Fruit fly (Drosophila melanogaster) whole organism, embryonic: Measurements from ENCODE around the gene Tbcc.

ENCODE experiments used
- Antp ChIP-seq: fragments of 200-800 bp; sonication (Bioruptor generic); optimal IDR thresholded peaks from 3 replicates; lab custom pipeline; 2016; ENCODE audit warnings: missing biosample characterization, missing genetic modification characterization
- BEAF-32 ChIP-seq: fragments of 200-800 bp; sonication (Bioruptor generic); optimal IDR thresholded peaks from 3 replicates; lab custom pipeline; 2017; ENCODE audit warnings: missing biosample characterization, missing genetic modification characterization, mild to moderate bottlenecking, moderate library complexity, missing genetic modification reagents
- CG10209 ChIP-seq: fragments of 200-800 bp; sonication (Bioruptor generic); optimal IDR thresholded peaks from 3 replicates; lab custom pipeline; 2017; ENCODE audit warnings: missing biosample characterization, mild to moderate bottlenecking, missing genetic modification characterization, missing genetic modification reagents
- CG12391 ChIP-seq: fragments of 200-800 bp; sonication (Bioruptor generic); optimal IDR thresholded peaks from 3 replicates; lab custom pipeline; 2018; ENCODE audit warnings: missing biosample characterization, mild to moderate bottlenecking, missing genetic modification characterization, moderate library complexity
- CG12942 ChIP-seq: fragments of 200-800 bp; sonication (Bioruptor generic); optimal IDR thresholded peaks from 3 replicates; lab custom pipeline; 2016; ENCODE audit warnings: missing biosample characterization, missing genetic modification characterization
- CG14860 ChIP-seq: fragments of 200-800 bp; sonication (Bioruptor generic); IDR thresholded peaks from 3 replicates; pipeline ENCODE4 v1.3.6; 2022; ENCODE audit warnings: missing biosample characterization, missing genetic modification characterization; ENCODE audit not compliant: partially characterized antibody
- CG14965 ChIP-seq: fragments of 200-800 bp; sonication (Bioruptor generic); optimal IDR thresholded peaks from 2 replicates; lab custom pipeline; 2016; ENCODE audit warnings: missing biosample characterization, missing genetic modification characterization, borderline replicate concordance
- CG15696 ChIP-seq: fragments of 200-800 bp; sonication (Bioruptor generic); optimal IDR thresholded peaks from 2 replicates; lab custom pipeline; 2019; ENCODE audit warnings: missing biosample characterization, mild to moderate bottlenecking, missing genetic modification characterization, moderate library complexity
- CG1603 ChIP-seq: fragments of 200-800 bp; sonication (Bioruptor generic); optimal IDR thresholded peaks from 2 replicates; lab custom pipeline; 2019; ENCODE audit warnings: missing biosample characterization, mild to moderate bottlenecking, missing genetic modification characterization, moderate library complexity
- CG2116 ChIP-seq: fragments of 200-800 bp; sonication (Bioruptor generic); optimal IDR thresholded peaks from 3 replicates; lab custom pipeline; 2018; ENCODE audit warnings: missing biosample characterization, mild to moderate bottlenecking, missing genetic modification characterization
- CG2120 ChIP-seq: fragments of 200-800 bp; sonication (Bioruptor generic); optimal IDR thresholded peaks from 3 replicates; lab custom pipeline; 2016; ENCODE audit warnings: missing biosample characterization, missing genetic modification characterization
- CG2875 ChIP-seq: fragments of 200-800 bp; sonication (Bioruptor generic); optimal IDR thresholded peaks from 2 replicates; lab custom pipeline; 2017; ENCODE audit warnings: missing biosample characterization, mild to moderate bottlenecking, missing genetic modification characterization, missing genetic modification reagents
- CG3281 ChIP-seq: fragments of 200-800 bp; sonication (Bioruptor generic); optimal IDR thresholded peaks from 3 replicates; lab custom pipeline; 2017; ENCODE audit warnings: missing biosample characterization, mild to moderate bottlenecking, missing genetic modification characterization
- CG33213 ChIP-seq: fragments of 200-800 bp; sonication (Bioruptor generic); optimal IDR thresholded peaks from 3 replicates; lab custom pipeline; 2016; ENCODE audit warnings: missing biosample characterization, missing genetic modification characterization
- CG3726 ChIP-seq: fragments of 200-800 bp; sonication (Bioruptor generic); IDR thresholded peaks from 3 replicates; pipeline ENCODE4, ENCODE4 v1.3.6; 2022; ENCODE audit warnings: missing biosample characterization, missing genetic modification characterization
- CG4707 ChIP-seq: fragments of 200-800 bp; sonication (Bioruptor generic); optimal IDR thresholded peaks from 2 replicates; lab custom pipeline; 2018; ENCODE audit warnings: missing biosample characterization, mild to moderate bottlenecking, missing genetic modification characterization, moderate library complexity
- CG4854 ChIP-seq: fragments of 200-800 bp; sonication (Bioruptor generic); optimal IDR thresholded peaks from 2 replicates; lab custom pipeline; 2016; ENCODE audit warnings: missing biosample characterization, missing genetic modification characterization, inconsistent platforms
- CG6254 ChIP-seq: fragments of 200-800 bp; sonication (Bioruptor generic); optimal IDR thresholded peaks from 3 replicates; lab custom pipeline; 2017; ENCODE audit warnings: mild to moderate bottlenecking, missing biosample characterization, missing genetic modification reagents, missing genetic modification characterization
- CG6813 ChIP-seq: fragments of 200-800 bp; sonication (Bioruptor generic); optimal IDR thresholded peaks from 2 replicates; lab custom pipeline; 2017; ENCODE audit warnings: missing biosample characterization, missing genetic modification characterization, mild to moderate bottlenecking, moderate library complexity, missing genetic modification reagents
- CG7963 ChIP-seq: fragments of 200-800 bp; sonication (Bioruptor generic); IDR thresholded peaks from 3 replicates; pipeline ENCODE4 v1.3.6; 2022; ENCODE audit warnings: missing biosample characterization, missing genetic modification characterization; ENCODE audit not compliant: partially characterized antibody
- CG8290 ChIP-seq, 3 experiments: fragments of 200-800 bp; sonication (Bioruptor generic); optimal IDR thresholded peaks; 2 replicates each; lab custom pipeline; 2016 to 2019; ENCODE audit warnings: missing biosample characterization in 3 of 3, missing genetic modification characterization in 3 of 3, mild to moderate bottlenecking in 2 of 3, moderate library complexity in 1 of 3
- CG8765 ChIP-seq: fragments of 200-800 bp; sonication (Bioruptor generic); IDR thresholded peaks from 2 replicates; pipeline ENCODE4 v1.3.6; 2022; ENCODE audit warnings: missing biosample characterization, missing genetic modification characterization
- CG9932 ChIP-seq: fragments of 200-800 bp; sonication (Bioruptor generic); IDR thresholded peaks from 2 replicates; pipeline ENCODE4 v1.3.6; 2022; ENCODE audit warnings: missing biosample characterization, missing genetic modification characterization
- Dbx ChIP-seq: fragments of 200-800 bp; sonication (Bioruptor generic); IDR thresholded peaks from 3 replicates; pipeline ENCODE4 v1.3.6; 2022; ENCODE audit warnings: missing biosample characterization, missing genetic modification characterization
- Deaf1 ChIP-seq: fragments of 200-800 bp; optimal IDR thresholded peaks from 3 replicates; lab custom pipeline; 2019; ENCODE audit warnings: missing biosample characterization, mild to moderate bottlenecking, missing genetic modification characterization, moderate library complexity
- E2f2 ChIP-seq: fragments of 200-800 bp; sonication (Bioruptor generic); IDR thresholded peaks from 2 replicates; pipeline ENCODE4 v1.3.6; 2022; ENCODE audit warnings: missing biosample characterization, missing genetic modification characterization
- Kr ChIP-seq: fragments of 200-800 bp; sonication (Bioruptor generic); optimal IDR thresholded peaks from 2 replicates; lab custom pipeline; 2017; ENCODE audit warnings: missing biosample characterization, mild to moderate bottlenecking, missing genetic modification characterization
- Lim3 ChIP-seq: fragments of 200-800 bp; sonication (Bioruptor generic); IDR thresholded peaks from 2 replicates; pipeline ENCODE4 v1.3.6; 2022; ENCODE audit warnings: missing biosample characterization, missing genetic modification characterization
- Med ChIP-seq: fragments of 200-800 bp; sonication (Bioruptor generic); peaks from one replicate; lab custom pipeline; 2016; ENCODE audit warnings: missing biosample characterization, missing genetic modification characterization, mild to moderate bottlenecking, inconsistent platforms, moderate library complexity
- NFAT ChIP-seq: fragments of 200-800 bp; sonication (Bioruptor generic); IDR thresholded peaks from 2 replicates; pipeline ENCODE4 v1.3.6; 2022; ENCODE audit warnings: missing biosample characterization, missing genetic modification characterization
- Oaz ChIP-seq: fragments of 200-800 bp; sonication (Bioruptor generic); IDR thresholded peaks from 2 replicates; pipeline ENCODE4 v1.3.6; 2022; ENCODE audit warnings: missing biosample characterization, missing genetic modification characterization
- PHDP ChIP-seq: fragments of 200-800 bp; sonication (Bioruptor generic); optimal IDR thresholded peaks from 3 replicates; lab custom pipeline; 2018; ENCODE audit warnings: missing biosample characterization, mild to moderate bottlenecking, missing genetic modification characterization, moderate library complexity
- Scr ChIP-seq: fragments of 200-800 bp; sonication (Bioruptor generic); IDR thresholded peaks from 2 replicates; pipeline ENCODE4 v1.3.6; 2022; ENCODE audit warnings: missing biosample characterization, missing genetic modification characterization; ENCODE audit not compliant: partially characterized antibody
- cad ChIP-seq: fragments of >200 bp; optimal IDR thresholded peaks from 2 replicates; lab custom pipeline; 2017; ENCODE audit warnings: missing biosample characterization, missing genetic modification characterization
- cg ChIP-seq: fragments of 200-800 bp; sonication (Bioruptor generic); optimal IDR thresholded peaks from 3 replicates; lab custom pipeline; 2019; ENCODE audit warnings: missing biosample characterization, mild to moderate bottlenecking, missing genetic modification characterization, moderate library complexity
- chn ChIP-seq: fragments of 200-800 bp; sonication (Bioruptor generic); optimal IDR thresholded peaks from 2 replicates; lab custom pipeline; 2016; ENCODE audit warnings: missing biosample characterization, missing genetic modification characterization
- dan ChIP-seq: fragments of 200-800 bp; sonication (Bioruptor generic); IDR thresholded peaks from 2 replicates; pipeline ENCODE4 v1.3.6; 2022; ENCODE audit warnings: missing biosample characterization, missing genetic modification characterization
- dysf ChIP-seq: fragments of 200-800 bp; sonication (Bioruptor generic); IDR thresholded peaks from 3 replicates; pipeline ENCODE4 v1.3.6; 2022; ENCODE audit warnings: missing biosample characterization, missing genetic modification characterization
- exex ChIP-seq: fragments of 200-800 bp; sonication (Bioruptor generic); optimal IDR thresholded peaks from 4 replicates; lab custom pipeline; 2018; ENCODE audit warnings: missing biosample characterization, mild to moderate bottlenecking, missing genetic modification characterization, moderate library complexity
- gsb ChIP-seq: fragments of 200-800 bp; sonication (Bioruptor generic); IDR thresholded peaks from 2 replicates; pipeline ENCODE4 v1.3.6; 2022; ENCODE audit warnings: missing biosample characterization, missing genetic modification characterization
- inv ChIP-seq: fragments of 200-800 bp; sonication (Bioruptor generic); IDR thresholded peaks from 2 replicates; pipeline ENCODE4 v1.3.6; 2022; ENCODE audit warnings: missing biosample characterization, missing genetic modification characterization; ENCODE audit not compliant: partially characterized antibody
- knrl ChIP-seq: fragments of 200-800 bp; sonication (Bioruptor generic); IDR thresholded peaks from 3 replicates; pipeline ENCODE4 v1.3.6; 2022; ENCODE audit warnings: missing biosample characterization, missing genetic modification characterization; ENCODE audit not compliant: partially characterized antibody
- otp ChIP-seq: fragments of 200-800 bp; sonication (Bioruptor generic); IDR thresholded peaks from 3 replicates; pipeline ENCODE4, ENCODE4 v1.3.6; 2022; ENCODE audit warnings: missing biosample characterization, missing genetic modification characterization
- pho ChIP-seq: fragments of 200-800 bp; sonication (Bioruptor generic); optimal IDR thresholded peaks from 2 replicates; lab custom pipeline; 2016; ENCODE audit warnings: missing biosample characterization, missing genetic modification characterization
- pzg ChIP-seq: fragments of 200-800 bp; sonication (Bioruptor generic); optimal IDR thresholded peaks from 3 replicates; lab custom pipeline; 2018; ENCODE audit warnings: missing biosample characterization, mild to moderate bottlenecking, missing genetic modification characterization, moderate library complexity
- rib ChIP-seq: fragments of 200-800 bp; sonication (Bioruptor generic); IDR thresholded peaks from 2 replicates; pipeline ENCODE4 v1.3.6; 2022; ENCODE audit warnings: missing biosample characterization, missing genetic modification characterization
- row ChIP-seq: fragments of 200-800 bp; sonication (Bioruptor generic); IDR thresholded peaks from 3 replicates; pipeline ENCODE4 v1.3.6; 2022; ENCODE audit warnings: missing biosample characterization, missing genetic modification characterization
- trh ChIP-seq: fragments of 200-800 bp; sonication (Bioruptor generic); optimal IDR thresholded peaks from 2 replicates; lab custom pipeline; 2016; ENCODE audit warnings: missing biosample characterization, missing genetic modification characterization
- usp ChIP-seq: fragments of >200 bp; optimal IDR thresholded peaks from 2 replicates; lab custom pipeline; 2017; ENCODE audit warnings: missing biosample characterization, missing genetic modification characterization
- vnd ChIP-seq: fragments of 200-800 bp; sonication (Bioruptor generic); IDR thresholded peaks from 3 replicates; pipeline ENCODE4 v1.3.6; 2022; ENCODE audit warnings: missing biosample characterization, missing genetic modification characterization; ENCODE audit not compliant: partially characterized antibody

The Tbcc gene

DNA sequence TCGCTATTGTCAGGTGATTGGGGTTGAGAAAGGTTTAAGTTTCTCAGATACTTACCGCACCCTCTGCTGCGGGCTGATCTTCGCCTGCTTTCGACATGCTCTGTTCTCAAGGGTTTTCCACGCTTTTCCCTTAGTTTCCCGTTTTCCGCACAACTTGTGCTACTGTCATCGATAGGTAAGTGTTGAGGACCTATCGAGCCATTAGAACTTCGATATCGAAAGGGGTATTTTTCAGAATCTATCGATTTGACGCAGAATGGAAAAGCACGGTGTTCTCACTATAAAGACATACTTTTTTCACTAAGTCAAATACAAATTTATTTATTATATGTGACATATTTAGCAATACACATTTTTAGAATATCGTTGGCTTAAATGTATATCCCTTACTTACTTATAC, 39.2 kb upstream of the Tbcc start, which contains the start of gene CG3702 (continued):
- peak; percentile 6 for TF ChIP-seq PHDP (tag; lab: Kevin White, UChicago)
- TF ChIP-seq Oaz (GFP tag; lab: Robert Waterston, UW), result no peak
- 0 out of 3 replicates have a peak, but pooled peaks have one; percentile 14 for TF ChIP-seq dysf
- no peak for TF ChIP-seq Med (GFP tag; lab: Kevin White, UChicago)
- TF ChIP-seq Scr (GFP tag; lab: Robert Waterston, UW), result peak; percentile 65
- peak; percentile 37; the same call in 1 of the 2 replicates for TF ChIP-seq CG9932
- TF ChIP-seq usp (GFP tag; lab: Kevin White, UChicago), result no peak
- no peak for TF ChIP-seq trh (GFP tag; lab: Kevin White, UChicago)
- no peak for TF ChIP-seq cad (GFP tag; lab: Kevin White, UChicago)
- no peak for TF ChIP-seq CG6813 (GFP tag; lab: Kevin White, UChicago)
- TF ChIP-seq CG12942 (GFP tag; lab: Kevin White, UChicago), result no peak
- TF ChIP-seq otp, result no peak
- no peak for TF ChIP-seq exex (tag; lab: Kevin White, UChicago)
- TF ChIP-seq CG4854 (GFP tag; lab: Kevin White, UChicago), result no peak
- TF ChIP-seq Deaf1 (tag; lab: Kevin White, UChicago), result no peak
- peak; percentile 36 for TF ChIP-seq pzg (GFP tag; lab: Kevin White, UChicago)
- TF ChIP-seq inv (GFP tag; lab: Robert Waterston, UW), result peak; percentile 47
- no peak for TF ChIP-seq CG6254 (GFP tag; lab: Kevin White, UChicago)
- peak; percentile 48; the same call in 2 of the 3 replicates for TF ChIP-seq vnd
- TF ChIP-seq CG33213 (GFP tag; lab: Kevin White, UChicago), result no peak
- no peak for TF ChIP-seq cg
- no peak for TF ChIP-seq CG10209 (GFP tag; lab: Kevin White, UChicago)
- TF ChIP-seq knrl (GFP tag; lab: Robert Waterston, UW), result peak; percentile 53; the same call in 2 of the 3 replicates
- TF ChIP-seq CG2120 (GFP tag; lab: Kevin White, UChicago), result peak; percentile 37
- no peak for TF ChIP-seq Lim3 (GFP tag; lab: Robert Waterston, UW)
- no peak for TF ChIP-seq dan (GFP tag; lab: Robert Waterston, UW)
- no peak for TF ChIP-seq CG3726 (GFP tag; lab: Robert Waterston, UW)
- no peak for TF ChIP-seq Antp (GFP tag; lab: Kevin White, UChicago)
- peak; percentile 72 for TF ChIP-seq row (GFP tag; lab: Robert Waterston, UW)
- TF ChIP-seq chn, result no peak
- TF ChIP-seq CG2875, result no peak
- no peak for TF ChIP-seq Dbx (GFP tag; lab: Robert Waterston, UW)
- peak; percentile 69 for TF ChIP-seq BEAF-32 (GFP tag; lab: Kevin White, UChicago)
- TF ChIP-seq CG4707, result no peak
- no peak for TF ChIP-seq gsb (GFP tag; lab: Robert Waterston, UW)
- no peak for TF ChIP-seq CG14965
- peak; percentile 8; the same call in 1 of the 2 replicates for TF ChIP-seq E2f2 (GFP tag; lab: Robert Waterston, UW)
- no peak for TF ChIP-seq rib
- peak; percentile 3; the same call in 1 of the 2 replicates for TF ChIP-seq NFAT
- TF ChIP-seq pho (GFP tag; lab: Kevin White, UChicago), result no peak
- peak; percentile 90 for TF ChIP-seq Kr (GFP tag; lab: Kevin White, UChicago)
- TF ChIP-seq CG12391 (tag; lab: Kevin White, UChicago), result peak; percentile 42
- peak; percentile 53 for TF ChIP-seq CG1603 (tag; lab: Kevin White, UChicago)
- peak; percentile 69 for TF ChIP-seq CG14860 (GFP tag; lab: Robert Waterston, UW)
- TF ChIP-seq CG15696 (tag; lab: Kevin White, UChicago), result no peak
- no peak for TF ChIP-seq CG8765 (GFP tag; lab: Robert Waterston, UW)
- no peak for TF ChIP-seq CG8290 (GFP tag; optimal IDR thresholded peaks at IDR 0.05; lab: Kevin White, UChicago)
- TF ChIP-seq CG8290 (tag; optimal IDR thresholded peaks at IDR 0.05; lab: Kevin White, UChicago), result peak in 1 of 2 experiments; percentile 49
- peak; percentile 57; the same call in 1 of the 3 replicates for TF ChIP-seq CG7963 (GFP tag; lab: Robert Waterston, UW)
- TF ChIP-seq CG3281, result no peak
- TF ChIP-seq CG2116 (GFP tag; lab: Kevin White, UChicago), result peak; percentile 47
